Fruit fly (Drosophila melanogaster) whole organism, embryonic: ENCODE results near the gene CG32074.

Experiments
- CG11504 ChIP-seq: fragments of 200-800 bp; sonication (Bioruptor generic); optimal IDR thresholded peaks from 3 replicates; lab custom pipeline; 2019; ENCODE audit warnings: missing biosample characterization, mild to moderate bottlenecking, missing genetic modification characterization, moderate library complexity
- CG12299 ChIP-seq: fragments of 200-800 bp; sonication (Bioruptor generic); optimal IDR thresholded peaks from 2 replicates; lab custom pipeline; 2018; ENCODE audit warnings: missing biosample characterization, mild to moderate bottlenecking, missing genetic modification characterization
- CG12391 ChIP-seq: fragments of 200-800 bp; sonication (Bioruptor generic); optimal IDR thresholded peaks from 3 replicates; lab custom pipeline; 2018; ENCODE audit warnings: missing biosample characterization, mild to moderate bottlenecking, missing genetic modification characterization, moderate library complexity
- CG12659 ChIP-seq: fragments of 200-800 bp; sonication (Bioruptor generic); optimal IDR thresholded peaks from 3 replicates; lab custom pipeline; 2017; ENCODE audit warnings: mild to moderate bottlenecking, missing biosample characterization, missing genetic modification reagents, missing genetic modification characterization
- CG12769 ChIP-seq: fragments of 200-800 bp; sonication (Bioruptor generic); optimal IDR thresholded peaks from 2 replicates; lab custom pipeline; 2019; ENCODE audit warnings: missing biosample characterization, mild to moderate bottlenecking, missing genetic modification characterization, moderate library complexity
- CG13287 ChIP-seq: fragments of 200-800 bp; sonication (Bioruptor generic); IDR thresholded peaks from 2 replicates; pipeline ENCODE4 v1.3.6; 2022; ENCODE audit warnings: missing biosample characterization, missing genetic modification characterization; ENCODE audit not compliant: partially characterized antibody
- CG14710 ChIP-seq: fragments of 200-800 bp; sonication (Bioruptor generic); optimal IDR thresholded peaks from 3 replicates; lab custom pipeline; 2019; ENCODE audit warnings: missing biosample characterization, mild to moderate bottlenecking, missing genetic modification characterization, moderate library complexity
- CG14965 ChIP-seq: fragments of 200-800 bp; sonication (Bioruptor generic); optimal IDR thresholded peaks from 2 replicates; lab custom pipeline; 2016; ENCODE audit warnings: missing biosample characterization, missing genetic modification characterization, borderline replicate concordance
- CG17186 ChIP-seq: fragments of 200-800 bp; sonication (Bioruptor generic); optimal IDR thresholded peaks from 3 replicates; lab custom pipeline; 2017; ENCODE audit warnings: missing biosample characterization, missing genetic modification reagents, missing genetic modification characterization
- CG17359 ChIP-seq: fragments of 200-800 bp; sonication (Bioruptor generic); optimal IDR thresholded peaks from 3 replicates; lab custom pipeline; 2018; ENCODE audit warnings: missing biosample characterization, mild to moderate bottlenecking, missing genetic modification characterization, moderate library complexity
- CG17802 ChIP-seq: fragments of 200-800 bp; sonication (Bioruptor generic); optimal IDR thresholded peaks from 2 replicates; lab custom pipeline; 2018; ENCODE audit warnings: missing biosample characterization, mild to moderate bottlenecking, missing genetic modification characterization, moderate library complexity
- CG1832 ChIP-seq: fragments of 200-800 bp; sonication (Bioruptor generic); optimal IDR thresholded peaks from 2 replicates; lab custom pipeline; 2017; ENCODE audit warnings: missing biosample characterization, mild to moderate bottlenecking, missing genetic modification characterization, inconsistent platforms
- CG18599 ChIP-seq: fragments of 200-800 bp; sonication (Bioruptor generic); optimal IDR thresholded peaks from 3 replicates; lab custom pipeline; 2017; ENCODE audit warnings: missing biosample characterization, missing genetic modification characterization, mild to moderate bottlenecking, moderate library complexity, missing genetic modification reagents
- CG2712 ChIP-seq: fragments of 200-800 bp; optimal IDR thresholded peaks from 3 replicates; lab custom pipeline; 2019; ENCODE audit warnings: missing biosample characterization, mild to moderate bottlenecking, missing genetic modification characterization, moderate library complexity
- CG30020 ChIP-seq: fragments of 200-800 bp; optimal IDR thresholded peaks from 2 replicates; lab custom pipeline; 2019; ENCODE audit warnings: missing biosample characterization, mild to moderate bottlenecking, missing genetic modification characterization, moderate library complexity
- CG31388 ChIP-seq: fragments of 200-800 bp; sonication (Bioruptor generic); optimal IDR thresholded peaks from 2 replicates; lab custom pipeline; 2016; ENCODE audit warnings: missing biosample characterization, missing genetic modification characterization
- CG4360 ChIP-seq: fragments of 200-800 bp; sonication (Bioruptor generic); IDR thresholded peaks from 2 replicates; pipeline ENCODE4 v1.3.6; 2022; ENCODE audit warnings: missing biosample characterization, missing genetic modification characterization
- CG4820 ChIP-seq: fragments of 200-800 bp; sonication (Bioruptor generic); optimal IDR thresholded peaks from 3 replicates; lab custom pipeline; 2016; ENCODE audit warnings: missing biosample characterization, missing genetic modification characterization
- CG4854 ChIP-seq: fragments of 200-800 bp; sonication (Bioruptor generic); optimal IDR thresholded peaks from 2 replicates; lab custom pipeline; 2016; ENCODE audit warnings: missing biosample characterization, missing genetic modification characterization, inconsistent platforms
- CG6791 ChIP-seq: fragments of 200-800 bp; sonication (Bioruptor generic); IDR thresholded peaks from 3 replicates; pipeline ENCODE4 v1.3.6; 2022; ENCODE audit warnings: missing biosample characterization, missing genetic modification characterization; ENCODE audit not compliant: partially characterized antibody
- CG9727 ChIP-seq: fragments of 200-800 bp; sonication (Bioruptor generic); optimal IDR thresholded peaks from 3 replicates; lab custom pipeline; 2017; ENCODE audit warnings: missing biosample characterization, mild to moderate bottlenecking, missing genetic modification characterization
- E2f1 ChIP-seq: fragments of 200-800 bp; sonication (Bioruptor generic); IDR thresholded peaks from 2 replicates; pipeline ENCODE4 v1.3.6; 2022; ENCODE audit warnings: missing biosample characterization, missing genetic modification characterization
- Fer2 ChIP-seq: fragments of 200-800 bp; sonication (Bioruptor generic); optimal IDR thresholded peaks from 2 replicates; lab custom pipeline; 2018; ENCODE audit warnings: missing biosample characterization, mild to moderate bottlenecking, missing genetic modification characterization, moderate library complexity
- Gsc ChIP-seq: fragments of 200-800 bp; sonication (Bioruptor generic); IDR thresholded peaks from 2 replicates; pipeline ENCODE4 v1.3.6; 2022; ENCODE audit warnings: missing biosample characterization, missing genetic modification characterization
- H15 ChIP-seq: fragments of 200-800 bp; sonication (Bioruptor generic); IDR thresholded peaks from 3 replicates; pipeline ENCODE4 v1.3.6; 2022; ENCODE audit warnings: missing biosample characterization, missing genetic modification characterization
- Lhr ChIP-seq: fragments of 200-800 bp; sonication (Bioruptor generic); optimal IDR thresholded peaks from 3 replicates; lab custom pipeline; 2017; ENCODE audit warnings: mild to moderate bottlenecking, missing biosample characterization, missing genetic modification reagents, missing genetic modification characterization
- MBD-R2 ChIP-seq: fragments of 200-800 bp; sonication (Bioruptor generic); IDR thresholded peaks from 2 replicates; pipeline ENCODE4 v1.3.6; 2022; ENCODE audit warnings: missing biosample characterization, missing genetic modification characterization
- MESR4 ChIP-seq: fragments of 200-800 bp; sonication (Bioruptor generic); optimal IDR thresholded peaks from 2 replicates; lab custom pipeline; 2018; ENCODE audit warnings: missing biosample characterization, mild to moderate bottlenecking, missing genetic modification characterization, moderate library complexity
- NC2β ChIP-seq: fragments of 200-800 bp; sonication (Bioruptor generic); optimal IDR thresholded peaks from 2 replicates; lab custom pipeline; 2016; ENCODE audit warnings: missing biosample characterization, missing genetic modification characterization
- Sox100B ChIP-seq: fragments of 200-800 bp; sonication (Bioruptor generic); optimal IDR thresholded peaks from 3 replicates; lab custom pipeline; 2018; ENCODE audit warnings: missing biosample characterization, mild to moderate bottlenecking, missing genetic modification characterization
- Taf1 ChIP-seq: fragments of 200-800 bp; sonication (Bioruptor generic); IDR thresholded peaks from 2 replicates; pipeline ENCODE4 v1.3.6; 2022; ENCODE audit warnings: missing biosample characterization, missing genetic modification characterization
- Vsx1 ChIP-seq: fragments of 200-800 bp; sonication (Bioruptor generic); optimal IDR thresholded peaks from 2 replicates; lab custom pipeline; 2017; ENCODE audit warnings: missing biosample characterization, mild to moderate bottlenecking, missing genetic modification characterization, missing genetic modification reagents
- ase ChIP-seq: fragments of 200-800 bp; sonication (Bioruptor generic); IDR thresholded peaks from 3 replicates; pipeline ENCODE4 v1.3.6; 2022; ENCODE audit warnings: missing biosample characterization, missing genetic modification characterization
- az2 ChIP-seq: fragments of 200-800 bp; sonication (Bioruptor generic); optimal IDR thresholded peaks from 3 replicates; lab custom pipeline; 2016; ENCODE audit warnings: missing biosample characterization, missing genetic modification characterization
- bbx ChIP-seq: fragments of 200-800 bp; sonication (Bioruptor generic); IDR thresholded peaks from 2 replicates; pipeline ENCODE4 v1.3.6; 2022; ENCODE audit warnings: missing biosample characterization, missing genetic modification characterization; ENCODE audit not compliant: partially characterized antibody
- cad ChIP-seq: fragments of >200 bp; optimal IDR thresholded peaks from 2 replicates; lab custom pipeline; 2017; ENCODE audit warnings: missing biosample characterization, missing genetic modification characterization
- caup ChIP-seq: fragments of 200-800 bp; sonication (Bioruptor generic); optimal IDR thresholded peaks from 3 replicates; lab custom pipeline; 2017; ENCODE audit warnings: missing biosample characterization, mild to moderate bottlenecking, missing genetic modification characterization, moderate library complexity; ENCODE audit not compliant: severe bottlenecking
- emc ChIP-seq: fragments of 200-800 bp; sonication (Bioruptor generic); optimal IDR thresholded peaks from 2 replicates; lab custom pipeline; 2016; ENCODE audit warnings: missing biosample characterization, missing genetic modification characterization
- exex ChIP-seq: fragments of 200-800 bp; sonication (Bioruptor generic); optimal IDR thresholded peaks from 4 replicates; lab custom pipeline; 2018; ENCODE audit warnings: missing biosample characterization, mild to moderate bottlenecking, missing genetic modification characterization, moderate library complexity
- ftz-f1 ChIP-seq: fragments of 200-800 bp; sonication (Bioruptor generic); optimal IDR thresholded peaks from 2 replicates; lab custom pipeline; 2016; ENCODE audit warnings: missing biosample characterization, missing genetic modification characterization
- gem ChIP-seq: fragments of 200-800 bp; sonication (Bioruptor generic); optimal IDR thresholded peaks from 2 replicates; lab custom pipeline; 2019; ENCODE audit warnings: missing biosample characterization, mild to moderate bottlenecking, missing genetic modification characterization, moderate library complexity
- lilli ChIP-seq: fragments of 200-800 bp; sonication (Bioruptor generic); optimal IDR thresholded peaks from 3 replicates; lab custom pipeline; 2016; ENCODE audit warnings: missing biosample characterization, missing genetic modification characterization
- nom ChIP-seq: fragments of 200-800 bp; sonication (Bioruptor generic); optimal IDR thresholded peaks from 2 replicates; lab custom pipeline; 2017; ENCODE audit warnings: missing biosample characterization, missing genetic modification characterization, mild to moderate bottlenecking, moderate library complexity, missing genetic modification reagents
- p53 ChIP-seq: fragments of 200-800 bp; sonication (Bioruptor generic); optimal IDR thresholded peaks from 2 replicates; lab custom pipeline; 2016; ENCODE audit warnings: missing biosample characterization, missing genetic modification characterization
- sim ChIP-seq: fragments of 200-800 bp; sonication (Bioruptor generic); IDR thresholded peaks from 2 replicates; pipeline ENCODE4 v1.3.6; 2022; ENCODE audit warnings: missing biosample characterization, missing genetic modification characterization
- sima ChIP-seq: fragments of 200-800 bp; sonication (Bioruptor generic); optimal IDR thresholded peaks from 2 replicates; lab custom pipeline; 2016; ENCODE audit warnings: missing biosample characterization, missing genetic modification characterization
- sqz ChIP-seq: fragments of 200-800 bp; sonication (Bioruptor generic); optimal IDR thresholded peaks from 3 replicates; lab custom pipeline; 2018; ENCODE audit warnings: missing biosample characterization, mild to moderate bottlenecking, missing genetic modification characterization
- stwl ChIP-seq: fragments of 200-800 bp; sonication (Bioruptor generic); optimal IDR thresholded peaks from 3 replicates; lab custom pipeline; 2018; ENCODE audit warnings: missing biosample characterization, mild to moderate bottlenecking, missing genetic modification characterization, moderate library complexity
- trem ChIP-seq: fragments of 200-800 bp; optimal IDR thresholded peaks from 3 replicates; lab custom pipeline; 2019; ENCODE audit warnings: missing biosample characterization, mild to moderate bottlenecking, missing genetic modification characterization, moderate library complexity

CG32074 gene

DNA sequence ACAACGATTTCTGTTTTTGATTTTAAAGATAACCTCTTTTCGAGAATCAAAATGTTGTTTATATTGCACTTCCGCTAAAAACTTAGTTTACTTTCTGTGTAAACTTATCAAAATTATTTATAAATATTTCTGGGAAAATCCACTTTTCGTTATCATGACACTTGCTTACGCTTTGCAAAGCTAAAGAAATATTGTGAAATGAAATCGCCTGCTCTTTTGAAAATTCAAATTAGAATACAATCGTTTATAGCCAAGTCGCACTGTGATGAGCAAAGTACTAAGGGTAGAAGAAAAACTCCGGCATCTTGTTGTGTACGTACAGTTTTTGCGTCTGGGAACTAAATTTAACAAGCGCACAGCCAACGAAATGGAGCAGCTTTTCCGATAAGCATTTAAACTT is 7.7 kb downstream of the CG32074 start (continued):
- TF ChIP-seq p53 (no peak), CG9727 (no peak), CG4820 (GFP tag; lab: Kevin White, UChicago) (no peak), CG12769 (no peak), gem (peak; percentile 52), NC2β (no peak), trem (no peak), CG30020 (tag; lab: Kevin White, UChicago) (no peak), stwl (tag; lab: Kevin White, UChicago) (no peak), MESR4 (no peak), sima (GFP tag; lab: Kevin White, UChicago) (no peak), Lhr (GFP tag; lab: Kevin White, UChicago) (no peak), Gsc (GFP tag; lab: Robert Waterston, UW) (no peak), sqz (GFP tag; lab: Kevin White, UChicago) (no peak)

- TF ChIP-seq ftz-f1 (no peak), CG12769 (peak; percentile 2), exex (no peak), CG31388 (GFP tag; lab: Kevin White, UChicago) (no peak), CG12391 (no peak), CG14710 (no peak), CG18599 (no peak), CG9727 (no peak), CG17186 (GFP tag; lab: Kevin White, UChicago) (no peak), Sox100B (GFP tag; lab: Kevin White, UChicago) (no peak), MBD-R2 (GFP tag; lab: Robert Waterston, UW) (no peak), bbx (peak; percentile 20; the same call in 1 of the 2 replicates), Taf1 (GFP tag; lab: Robert Waterston, UW) (no peak), cad (peak; percentile 75), CG11504 (tag; lab: Kevin White, UChicago) (no peak), CG14965 (GFP tag; lab: Kevin White, UChicago) (no peak), sim (no peak), CG13287 (GFP tag; lab: Robert Waterston, UW) (no peak), CG4854 (GFP tag; lab: Kevin White, UChicago) (no peak), lilli (no peak), CG12659 (GFP tag; lab: Kevin White, UChicago) (no peak), nom (peak; percentile 41), Fer2 (tag; lab: Kevin White, UChicago) (no peak), CG2712 (tag; lab: Kevin White, UChicago) (no peak), emc (GFP tag; lab: Kevin White, UChicago) (no peak), CG17802 (tag; lab: Kevin White, UChicago) (no peak), Vsx1 (no peak), H15 (GFP tag; lab: Robert Waterston, UW) (no peak), CG6791 (GFP tag; lab: Robert Waterston, UW) (no peak), E2f1 (GFP tag; lab: Robert Waterston, UW) (no peak), ase (0 out of 3 replicates have a peak, but pooled peaks have one; percentile 8), az2 (GFP tag; lab: Kevin White, UChicago) (no peak), CG12299 (tag; lab: Kevin White, UChicago) (no peak), CG1832 (peak; percentile 48), CG17359 (no peak), CG4360 (peak; percentile 84), caup (GFP tag; lab: Kevin White, UChicago) (no peak)
Measured at dm6 chr3L:11123598-11124284, 8.4 kb downstream of the CG32074 start.
